Fruit fly (Drosophila melanogaster) whole organism, embryonic: Measurements from ENCODE around the gene Ctr1B.
A peak's percentile ranks its signal among the peaks of the same experiment; 100 is the strongest.

ENCODE experiments used
- CG11504 ChIP-seq: fragments of 200-800 bp; sonication (Bioruptor generic); optimal IDR thresholded peaks from 3 replicates; lab custom pipeline; 2019; ENCODE audit warnings: missing biosample characterization, mild to moderate bottlenecking, missing genetic modification characterization, moderate library complexity
- CG11560 ChIP-seq: fragments of 200-800 bp; sonication (Bioruptor generic); IDR thresholded peaks from 3 replicates; pipeline ENCODE4 v1.3.6; 2022; ENCODE audit warnings: missing biosample characterization, missing genetic modification characterization
- CG12155 ChIP-seq: fragments of 200-800 bp; sonication (Bioruptor generic); optimal IDR thresholded peaks from 3 replicates; lab custom pipeline; 2016; ENCODE audit warnings: missing biosample characterization, missing genetic modification characterization
- CG12236 ChIP-seq: fragments of 200-800 bp; sonication (Bioruptor generic); optimal IDR thresholded peaks from 2 replicates; lab custom pipeline; 2016; ENCODE audit warnings: missing biosample characterization, missing genetic modification characterization
- CG12391 ChIP-seq: fragments of 200-800 bp; sonication (Bioruptor generic); optimal IDR thresholded peaks from 3 replicates; lab custom pipeline; 2018; ENCODE audit warnings: missing biosample characterization, mild to moderate bottlenecking, missing genetic modification characterization, moderate library complexity
- CG14014 ChIP-seq: fragments of 200-800 bp; sonication (Bioruptor generic); IDR thresholded peaks from 2 replicates; pipeline ENCODE4 v1.3.6; 2022; ENCODE audit warnings: missing biosample characterization, missing genetic modification characterization
- CG14667 ChIP-seq: fragments of 200-800 bp; sonication (Bioruptor generic); IDR thresholded peaks from 2 replicates; pipeline ENCODE4 v1.3.6; 2022; ENCODE audit warnings: missing biosample characterization, missing genetic modification characterization
- CG14860 ChIP-seq: fragments of 200-800 bp; sonication (Bioruptor generic); IDR thresholded peaks from 3 replicates; pipeline ENCODE4 v1.3.6; 2022; ENCODE audit warnings: missing biosample characterization, missing genetic modification characterization; ENCODE audit not compliant: partially characterized antibody
- CG15696 ChIP-seq: fragments of 200-800 bp; sonication (Bioruptor generic); optimal IDR thresholded peaks from 2 replicates; lab custom pipeline; 2019; ENCODE audit warnings: missing biosample characterization, mild to moderate bottlenecking, missing genetic modification characterization, moderate library complexity
- CG16815 ChIP-seq: fragments of 200-800 bp; sonication (Bioruptor generic); optimal IDR thresholded peaks from 3 replicates; lab custom pipeline; 2017; ENCODE audit warnings: missing biosample characterization, mild to moderate bottlenecking, missing genetic modification characterization
- CG17186 ChIP-seq: fragments of 200-800 bp; sonication (Bioruptor generic); optimal IDR thresholded peaks from 3 replicates; lab custom pipeline; 2017; ENCODE audit warnings: missing biosample characterization, missing genetic modification reagents, missing genetic modification characterization
- CG17359 ChIP-seq: fragments of 200-800 bp; sonication (Bioruptor generic); optimal IDR thresholded peaks from 3 replicates; lab custom pipeline; 2018; ENCODE audit warnings: missing biosample characterization, mild to moderate bottlenecking, missing genetic modification characterization, moderate library complexity
- CG17612 ChIP-seq: fragments of 200-800 bp; sonication (Bioruptor generic); IDR thresholded peaks from 2 replicates; pipeline ENCODE4 v1.3.6; 2022; ENCODE audit warnings: missing biosample characterization, missing genetic modification characterization
- CG17802 ChIP-seq: fragments of 200-800 bp; sonication (Bioruptor generic); optimal IDR thresholded peaks from 2 replicates; lab custom pipeline; 2018; ENCODE audit warnings: missing biosample characterization, mild to moderate bottlenecking, missing genetic modification characterization, moderate library complexity
- CG1832 ChIP-seq: fragments of 200-800 bp; sonication (Bioruptor generic); optimal IDR thresholded peaks from 2 replicates; lab custom pipeline; 2017; ENCODE audit warnings: missing biosample characterization, mild to moderate bottlenecking, missing genetic modification characterization, inconsistent platforms
- CG2889 ChIP-seq: fragments of 200-800 bp; sonication (Bioruptor generic); IDR thresholded peaks from 3 replicates; pipeline ENCODE4 v1.3.6; 2022; ENCODE audit warnings: missing biosample characterization, missing genetic modification characterization
- CG32767 ChIP-seq: fragments of 200-800 bp; sonication (Bioruptor generic); IDR thresholded peaks from 2 replicates; pipeline ENCODE4 v1.3.6; 2022; ENCODE audit warnings: missing biosample characterization, missing genetic modification characterization
- CG4404 ChIP-seq: fragments of 200-800 bp; sonication (Bioruptor generic); IDR thresholded peaks from 2 replicates; pipeline ENCODE4 v1.3.6; 2022; ENCODE audit warnings: missing biosample characterization, missing genetic modification characterization
- CG4707 ChIP-seq: fragments of 200-800 bp; sonication (Bioruptor generic); optimal IDR thresholded peaks from 2 replicates; lab custom pipeline; 2018; ENCODE audit warnings: missing biosample characterization, mild to moderate bottlenecking, missing genetic modification characterization, moderate library complexity
- CG4730 ChIP-seq: fragments of 200-800 bp; sonication (Bioruptor generic); IDR thresholded peaks from 2 replicates; pipeline ENCODE4 v1.3.6; 2022; ENCODE audit warnings: missing biosample characterization, missing genetic modification characterization
- CG6791 ChIP-seq: fragments of 200-800 bp; sonication (Bioruptor generic); IDR thresholded peaks from 3 replicates; pipeline ENCODE4 v1.3.6; 2022; ENCODE audit warnings: missing biosample characterization, missing genetic modification characterization; ENCODE audit not compliant: partially characterized antibody
- D19A ChIP-seq: fragments of 200-800 bp; optimal IDR thresholded peaks from 3 replicates; lab custom pipeline; 2019; ENCODE audit warnings: missing biosample characterization, mild to moderate bottlenecking, missing genetic modification characterization, moderate library complexity
- D19B ChIP-seq: fragments of 200-800 bp; sonication (Bioruptor generic); optimal IDR thresholded peaks from 2 replicates; lab custom pipeline; 2017; ENCODE audit warnings: missing biosample characterization, mild to moderate bottlenecking, missing genetic modification characterization
- H2.0 ChIP-seq: fragments of 200-800 bp; sonication (Bioruptor generic); IDR thresholded peaks from 2 replicates; pipeline ENCODE4 v1.3.6; 2022; ENCODE audit warnings: missing biosample characterization, missing genetic modification characterization
- Hr39 ChIP-seq: fragments of >200 bp; optimal IDR thresholded peaks from 2 replicates; lab custom pipeline; 2017
- Lhr ChIP-seq: fragments of 200-800 bp; sonication (Bioruptor generic); optimal IDR thresholded peaks from 3 replicates; lab custom pipeline; 2017; ENCODE audit warnings: mild to moderate bottlenecking, missing biosample characterization, missing genetic modification reagents, missing genetic modification characterization
- Neu2 ChIP-seq: fragments of 200-800 bp; sonication (Bioruptor generic); optimal IDR thresholded peaks from 3 replicates; lab custom pipeline; 2016; ENCODE audit warnings: missing biosample characterization, missing genetic modification characterization, borderline replicate concordance
- Oaz ChIP-seq: fragments of 200-800 bp; sonication (Bioruptor generic); IDR thresholded peaks from 2 replicates; pipeline ENCODE4 v1.3.6; 2022; ENCODE audit warnings: missing biosample characterization, missing genetic modification characterization
- Sox102F ChIP-seq: fragments of 200-800 bp; sonication (Bioruptor generic); optimal IDR thresholded peaks from 2 replicates; lab custom pipeline; 2018; ENCODE audit warnings: missing biosample characterization, mild to moderate bottlenecking, missing genetic modification characterization, moderate library complexity
- Stat92E ChIP-seq, 3 experiments: fragments of >200 bp in 2 of 3; fragments of 200-800 bp in 1 of 3; sonication (Bioruptor generic) in 1 of 3; optimal IDR thresholded peaks; 2 replicates each; lab custom pipeline; 2017 to 2019; ENCODE audit warnings: missing biosample characterization in 3 of 3, missing genetic modification characterization in 3 of 3, mild to moderate bottlenecking in 1 of 3, moderate library complexity in 1 of 3
- Xrp1 ChIP-seq: fragments of 200-800 bp; sonication (Bioruptor generic); IDR thresholded peaks from 2 replicates; pipeline ENCODE4 v1.3.6; 2022; ENCODE audit warnings: missing biosample characterization, missing genetic modification characterization
- aop ChIP-seq: fragments of 200-800 bp; sonication (Bioruptor generic); IDR thresholded peaks from 2 replicates; pipeline ENCODE4 v1.3.6; 2022; ENCODE audit warnings: missing biosample characterization, missing genetic modification characterization
- az2 ChIP-seq: fragments of 200-800 bp; sonication (Bioruptor generic); optimal IDR thresholded peaks from 3 replicates; lab custom pipeline; 2016; ENCODE audit warnings: missing biosample characterization, missing genetic modification characterization
- bigmax ChIP-seq: fragments of 200-800 bp; sonication (Bioruptor generic); optimal IDR thresholded peaks from 2 replicates; lab custom pipeline; 2018; ENCODE audit warnings: missing biosample characterization, mild to moderate bottlenecking, missing genetic modification characterization
- crol ChIP-seq: fragments of 200-800 bp; sonication (Bioruptor generic); IDR thresholded peaks from 2 replicates; pipeline ENCODE4 v1.3.6; 2022; ENCODE audit warnings: missing biosample characterization, missing genetic modification characterization
- dan ChIP-seq: fragments of 200-800 bp; sonication (Bioruptor generic); IDR thresholded peaks from 2 replicates; pipeline ENCODE4 v1.3.6; 2022; ENCODE audit warnings: missing biosample characterization, missing genetic modification characterization
- danr ChIP-seq: fragments of 200-800 bp; sonication (Bioruptor generic); IDR thresholded peaks from 2 replicates; pipeline ENCODE4 v1.3.6; 2022; ENCODE audit warnings: missing biosample characterization, missing genetic modification characterization
- dmrt11E ChIP-seq: fragments of 200-800 bp; sonication (Bioruptor generic); optimal IDR thresholded peaks from 3 replicates; lab custom pipeline; 2018; ENCODE audit warnings: missing biosample characterization, mild to moderate bottlenecking, missing genetic modification characterization, moderate library complexity
- gsb ChIP-seq: fragments of 200-800 bp; sonication (Bioruptor generic); IDR thresholded peaks from 2 replicates; pipeline ENCODE4 v1.3.6; 2022; ENCODE audit warnings: missing biosample characterization, missing genetic modification characterization
- hbn ChIP-seq: fragments of 200-800 bp; sonication (Bioruptor generic); IDR thresholded peaks from 2 replicates; pipeline ENCODE4 v1.3.6; 2022; ENCODE audit warnings: missing biosample characterization, missing genetic modification characterization; ENCODE audit not compliant: partially characterized antibody
- insv ChIP-seq, 2 experiments: fragments of 200-800 bp; sonication (Bioruptor generic); optimal IDR thresholded peaks; 3 replicates each; lab custom pipeline; 2016 to 2018; ENCODE audit warnings: missing biosample characterization in 2 of 2, missing genetic modification characterization in 2 of 2
- kah ChIP-seq: fragments of 200-800 bp; sonication (Bioruptor generic); optimal IDR thresholded peaks from 2 replicates; lab custom pipeline; 2018; ENCODE audit warnings: missing biosample characterization, mild to moderate bottlenecking, missing genetic modification characterization
- lilli ChIP-seq: fragments of 200-800 bp; sonication (Bioruptor generic); optimal IDR thresholded peaks from 3 replicates; lab custom pipeline; 2016; ENCODE audit warnings: missing biosample characterization, missing genetic modification characterization
- lov ChIP-seq, 2 experiments: fragments of 200-800 bp in 1 of 2; fragments of >200 bp in 1 of 2; sonication (Bioruptor generic) in 1 of 2; IDR thresholded peaks in 1 of 2; optimal IDR thresholded peaks in 1 of 2; 2 replicates in 1 of 2; 3 replicates in 1 of 2; pipeline versions ENCODE4 v1.3.6 to Lab custom; 2017 to 2022; ENCODE audit warnings: missing biosample characterization in 1 of 2, missing genetic modification characterization in 1 of 2
- mirr ChIP-seq: fragments of 200-800 bp; sonication (Bioruptor generic); optimal IDR thresholded peaks from 3 replicates; lab custom pipeline; 2018; ENCODE audit warnings: missing biosample characterization, mild to moderate bottlenecking, missing genetic modification characterization
- so ChIP-seq: fragments of 200-800 bp; sonication (Bioruptor generic); IDR thresholded peaks from 3 replicates; pipeline ENCODE4 v1.3.6; 2022; ENCODE audit warnings: missing biosample characterization, missing genetic modification characterization
- tap ChIP-seq: fragments of 200-800 bp; optimal IDR thresholded peaks from 3 replicates; lab custom pipeline; 2019; ENCODE audit warnings: missing biosample characterization, mild to moderate bottlenecking, missing genetic modification characterization, moderate library complexity
- tll ChIP-seq, 2 experiments: fragments of 200-800 bp in 1 of 2; fragments of >200 bp in 1 of 2; sonication (Bioruptor generic) in 1 of 2; optimal IDR thresholded peaks; 2 replicates each; lab custom pipeline; 2017 to 2019; ENCODE audit warnings: missing biosample characterization in 2 of 2, missing genetic modification characterization in 2 of 2, mild to moderate bottlenecking in 1 of 2, moderate library complexity in 1 of 2
- zf30C ChIP-seq: fragments of 200-800 bp; sonication (Bioruptor generic); optimal IDR thresholded peaks from 3 replicates; lab custom pipeline; 2018; ENCODE audit warnings: missing biosample characterization, mild to moderate bottlenecking, missing genetic modification characterization
- zfh2 ChIP-seq: fragments of 200-800 bp; sonication (Bioruptor generic); optimal IDR thresholded peaks from 2 replicates; lab custom pipeline; 2016; ENCODE audit warnings: missing biosample characterization, missing genetic modification characterization

Ctr1B gene

dm6 chr3R:8340675-8341275 is 23.4 kb downstream of the Ctr1B start, which contains the start of the genes COX7A and Arl2 (continued):
- TF ChIP-seq CG6791 (GFP tag; lab: Robert Waterston, UW) (peak; percentile 94), CG17359 (tag; lab: Kevin White, UChicago) (no peak), CG11504 (tag; lab: Kevin White, UChicago) (no peak), hbn (peak; percentile 95), CG4404 (GFP tag; lab: Robert Waterston, UW) (no peak), CG12236 (GFP tag; lab: Kevin White, UChicago) (no peak), CG17612 (GFP tag; lab: Robert Waterston, UW) (no peak), CG32767 (GFP tag; lab: Robert Waterston, UW) (no peak), so (GFP tag; lab: Robert Waterston, UW) (no peak), tap (no peak), CG12391 (tag; lab: Kevin White, UChicago) (peak; percentile 17), tll (GFP tag; optimal IDR thresholded peaks at IDR 0.05; lab: Kevin White, UChicago) (no peak), CG15696 (tag; lab: Kevin White, UChicago) (no peak), az2 (GFP tag; lab: Kevin White, UChicago) (no peak), danr (GFP tag; lab: Robert Waterston, UW) (no peak), CG2889 (GFP tag; lab: Robert Waterston, UW) (no peak), Neu2 (GFP tag; lab: Kevin White, UChicago) (no peak), bigmax (GFP tag; lab: Kevin White, UChicago) (peak; percentile 26), aop (GFP tag; lab: Robert Waterston, UW) (no peak), CG14667 (no peak), CG16815 (GFP tag; lab: Kevin White, UChicago) (no peak), crol (GFP tag; lab: Robert Waterston, UW) (no peak), dan (no peak), Stat92E (GFP tag; optimal IDR thresholded peaks at IDR 0.05; lab: Kevin White, UChicago) (no peak), CG1832 (no peak), CG14014 (no peak), gsb (no peak), D19A (tag; lab: Kevin White, UChicago) (no peak), lov (optimal IDR thresholded peaks at IDR 0.05; lab: Kevin White, UChicago) (no peak), lov (GFP tag; IDR thresholded peaks at IDR 0.05; lab: Robert Waterston, UW) (no peak), zfh2 (no peak), CG17186 (no peak), Xrp1 (no peak), Lhr (no peak), CG4730 (no peak), Hr39 (no peak), mirr (GFP tag; lab: Kevin White, UChicago) (no peak), Oaz (no peak), lilli (GFP tag; lab: Kevin White, UChicago) (peak; percentile 20), Sox102F (GFP tag; lab: Kevin White, UChicago) (no peak), CG12155 (GFP tag; lab: Kevin White, UChicago) (no peak), D19B (no peak), CG17802 (tag; lab: Kevin White, UChicago) (no peak), H2.0 (no peak), insv (GFP tag; optimal IDR thresholded peaks at IDR 0.05; lab: Kevin White, UChicago) (peak in 1 of 2 experiments; percentile 1), dmrt11E (tag; lab: Kevin White, UChicago) (no peak), CG14860 (GFP tag; lab: Robert Waterston, UW) (peak; percentile 91), CG11560 (no peak), zf30C (GFP tag; lab: Kevin White, UChicago) (no peak), CG4707 (GFP tag; lab: Kevin White, UChicago) (no peak), kah (GFP tag; lab: Kevin White, UChicago) (no peak)
